Worm (Caenorhabditis elegans) whole organism, late embryonic: Measurements from ENCODE around the gene C02F4.4.

Source experiments
- C08G9.2 ChIP-seq: sonication (generic microtip); optimal IDR thresholded peaks from 2 replicates; lab custom pipeline; 2016; ENCODE audit warnings: mild to moderate bottlenecking, missing genetic modification characterization, moderate library complexity, missing compliant biosample characterization
- C38D4.7 ChIP-seq: fragments of 200-800 bp; sonication (Bioruptor generic); optimal IDR thresholded peaks from 2 replicates; lab custom pipeline; 2018; ENCODE audit warnings: mild to moderate bottlenecking, missing genetic modification characterization, moderate library complexity, missing compliant biosample characterization
- F13H6.1 ChIP-seq: sonication (generic microtip); optimal IDR thresholded peaks from 2 replicates; lab custom pipeline; 2016; ENCODE audit warnings: missing genetic modification characterization, missing compliant biosample characterization
- K02D7.2 ChIP-seq: sonication (generic microtip); optimal IDR thresholded peaks from 2 replicates; lab custom pipeline; 2017; ENCODE audit warnings: mild to moderate bottlenecking, missing genetic modification characterization, missing compliant biosample characterization
- Y22D7AL.16 ChIP-seq: sonication (generic microtip); optimal IDR thresholded peaks from 2 replicates; lab custom pipeline; 2016; ENCODE audit warnings: missing genetic modification characterization, missing compliant biosample characterization
- ahr-1 ChIP-seq: sonication (generic microtip); optimal IDR thresholded peaks from 2 replicates; lab custom pipeline; 2016; ENCODE audit warnings: missing genetic modification characterization, missing compliant biosample characterization
- ceh-14 ChIP-seq: sonication (generic microtip); optimal IDR thresholded peaks from 2 replicates; lab custom pipeline; 2016; ENCODE audit warnings: missing genotype, missing genetic modification characterization, missing compliant biosample characterization
- ceh-18 ChIP-seq: sonication (generic microtip); optimal IDR thresholded peaks from 2 replicates; lab custom pipeline; 2016; ENCODE audit warnings: missing genetic modification characterization, missing compliant biosample characterization
- ceh-19 ChIP-seq: fragments of 200-800 bp; sonication (Bioruptor generic); optimal IDR thresholded peaks from 2 replicates; lab custom pipeline; 2018; ENCODE audit warnings: mild to moderate bottlenecking, missing genetic modification characterization, missing compliant biosample characterization
- ceh-2 ChIP-seq: sonication (generic microtip); optimal IDR thresholded peaks from 2 replicates; lab custom pipeline; 2016; ENCODE audit warnings: missing genotype, missing genetic modification characterization, missing compliant biosample characterization
- ceh-22 ChIP-seq: sonication (generic microtip); optimal IDR thresholded peaks from 2 replicates; lab custom pipeline; 2017; ENCODE audit warnings: missing biosample characterization, missing genetic modification characterization
- ceh-24 ChIP-seq: sonication (generic microtip); optimal IDR thresholded peaks from 2 replicates; lab custom pipeline; 2016; ENCODE audit warnings: mild to moderate bottlenecking, missing genetic modification characterization, missing compliant biosample characterization
- ceh-31 ChIP-seq: sonication (generic microtip); optimal IDR thresholded peaks from 2 replicates; lab custom pipeline; 2016; ENCODE audit warnings: missing genetic modification characterization, missing compliant biosample characterization
- ceh-34 ChIP-seq: sonication (generic microtip); optimal IDR thresholded peaks from 2 replicates; lab custom pipeline; 2016; ENCODE audit warnings: mild to moderate bottlenecking, missing genetic modification characterization, missing compliant biosample characterization
- dve-1 ChIP-seq: sonication (generic microtip); optimal IDR thresholded peaks from 2 replicates; lab custom pipeline; 2017; ENCODE audit warnings: antibody characterized with exemption, mild to moderate bottlenecking, missing genetic modification characterization, missing compliant biosample characterization
- elt-2 ChIP-seq: sonication (generic microtip); optimal IDR thresholded peaks from 2 replicates; lab custom pipeline; 2016; ENCODE audit warnings: missing genetic modification reagents, missing genetic modification characterization, missing compliant biosample characterization
- elt-4 ChIP-seq: sonication (generic microtip); optimal IDR thresholded peaks from 2 replicates; lab custom pipeline; 2016; ENCODE audit warnings: missing genetic modification characterization, missing compliant biosample characterization
- eyg-1 ChIP-seq: sonication (generic microtip); optimal IDR thresholded peaks from 2 replicates; lab custom pipeline; 2016; ENCODE audit warnings: missing genotype, missing genetic modification characterization, missing compliant biosample characterization
- fax-1 ChIP-seq: sonication (generic microtip); optimal IDR thresholded peaks from 2 replicates; lab custom pipeline; 2016; ENCODE audit warnings: missing genotype, missing genetic modification characterization, missing compliant biosample characterization
- fkh-10 ChIP-seq: fragments of 150-350 bp; optimal IDR thresholded peaks from 2 replicates; lab custom pipeline; 2014; ENCODE audit warnings: missing biosample characterization, missing genetic modification reagents, missing genetic modification characterization
- fkh-6 ChIP-seq: sonication (generic microtip); optimal IDR thresholded peaks from 2 replicates; lab custom pipeline; 2016; ENCODE audit warnings: missing genetic modification characterization, missing compliant biosample characterization
- gmeb-2 ChIP-seq: sonication (generic microtip); optimal IDR thresholded peaks from 2 replicates; lab custom pipeline; 2016; ENCODE audit warnings: missing genetic modification characterization, inconsistent platforms, missing compliant biosample characterization
- hlh-13 ChIP-seq: fragments of 200-800 bp; sonication (Bioruptor generic); optimal IDR thresholded peaks from 2 replicates; lab custom pipeline; 2018; ENCODE audit warnings: mild to moderate bottlenecking, missing genetic modification characterization, missing compliant biosample characterization
- hlh-15 ChIP-seq: sonication (generic microtip); optimal IDR thresholded peaks from 2 replicates; lab custom pipeline; 2016; ENCODE audit warnings: missing genetic modification characterization, missing compliant biosample characterization
- hlh-30 ChIP-seq: sonication (generic microtip); optimal IDR thresholded peaks from 2 replicates; lab custom pipeline; 2017; ENCODE audit warnings: antibody characterized with exemption, missing genetic modification characterization, missing compliant biosample characterization; ENCODE audit not compliant: insufficient read depth
- madf-2 ChIP-seq: sonication (generic microtip); optimal IDR thresholded peaks from 2 replicates; lab custom pipeline; 2017; ENCODE audit warnings: missing genetic modification characterization, missing compliant biosample characterization
- mec-3 ChIP-seq: sonication (generic microtip); optimal IDR thresholded peaks from 2 replicates; lab custom pipeline; 2016; ENCODE audit warnings: borderline replicate concordance, missing genetic modification characterization, missing compliant biosample characterization
- nfya-1 ChIP-seq: sonication (generic microtip); optimal IDR thresholded peaks from 2 replicates; lab custom pipeline; 2017; ENCODE audit warnings: missing genetic modification characterization, mild to moderate bottlenecking, missing compliant biosample characterization, antibody characterized with exemption, moderate library complexity
- nhr-11 ChIP-seq: fragments of 150-350 bp; optimal IDR thresholded peaks from 2 replicates; lab custom pipeline; 2014; ENCODE audit warnings: missing biosample characterization, missing genetic modification characterization
- npax-4 ChIP-seq: sonication (generic microtip); optimal IDR thresholded peaks from 2 replicates; lab custom pipeline; 2016; ENCODE audit warnings: missing genetic modification characterization, missing compliant biosample characterization
- odd-2 ChIP-seq: sonication (generic microtip); optimal IDR thresholded peaks from 2 replicates; lab custom pipeline; 2017; ENCODE audit warnings: antibody characterized with exemption, mild to moderate bottlenecking, missing genetic modification characterization, missing compliant biosample characterization
- pat-9 ChIP-seq: fragments of 200-800 bp; sonication (Bioruptor generic); optimal IDR thresholded peaks from 2 replicates; lab custom pipeline; 2018; ENCODE audit warnings: mild to moderate bottlenecking, missing genetic modification characterization, moderate library complexity, missing compliant biosample characterization
- pqm-1 ChIP-seq: sonication (generic microtip); optimal IDR thresholded peaks from 2 replicates; lab custom pipeline; 2016; ENCODE audit warnings: missing genetic modification characterization, missing compliant biosample characterization
- sdc-2 ChIP-seq: sonication (generic microtip); optimal IDR thresholded peaks from 2 replicates; lab custom pipeline; 2016; ENCODE audit warnings: missing genotype, missing genetic modification characterization, missing compliant biosample characterization
- sox-2 ChIP-seq: fragments of 200-800 bp; sonication (Bioruptor generic); IDR thresholded peaks from 2 replicates; pipeline ENCODE4 v1.3.6; 2022; ENCODE audit warnings: missing genetic modification reagents, missing genetic modification characterization, missing compliant biosample characterization
- syd-9 ChIP-seq: sonication (generic microtip); optimal IDR thresholded peaks from 2 replicates; lab custom pipeline; 2016; ENCODE audit warnings: mild to moderate bottlenecking, missing genetic modification characterization, moderate library complexity, missing compliant biosample characterization
- tbx-2 ChIP-seq: sonication (generic microtip); optimal IDR thresholded peaks from 2 replicates; lab custom pipeline; 2016; ENCODE audit warnings: missing genetic modification characterization, missing compliant biosample characterization
- unc-42 ChIP-seq: sonication (generic microtip); optimal IDR thresholded peaks from 2 replicates; lab custom pipeline; 2016; ENCODE audit warnings: missing genotype, missing genetic modification characterization, missing compliant biosample characterization
- unc-55 ChIP-seq: sonication (generic microtip); optimal IDR thresholded peaks from 2 replicates; lab custom pipeline; 2017; ENCODE audit warnings: missing biosample characterization, missing genetic modification reagents, missing genetic modification characterization
- ztf-16 ChIP-seq: sonication (generic microtip); optimal IDR thresholded peaks from 2 replicates; lab custom pipeline; 2017; ENCODE audit warnings: missing genetic modification characterization, missing compliant biosample characterization

C02F4.4 gene

DNA sequence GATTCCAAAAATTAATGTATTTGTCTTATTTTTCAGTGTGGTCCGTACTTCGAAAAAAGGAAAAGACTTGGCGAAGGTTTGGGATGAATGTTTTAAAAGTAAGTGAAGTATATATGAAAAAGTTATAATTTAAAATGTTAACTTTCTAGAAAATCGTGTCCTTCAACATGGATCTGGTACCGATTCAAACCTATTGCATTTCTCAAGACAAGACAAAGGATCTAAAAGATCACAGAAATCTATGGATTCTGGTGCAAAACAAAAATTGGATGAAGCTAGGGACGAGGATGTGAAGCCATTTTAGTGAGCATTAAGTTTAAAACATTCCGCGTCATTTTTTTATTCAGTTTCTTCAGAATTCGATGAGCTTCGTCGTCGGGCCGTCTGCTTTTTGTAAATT lies 39.9 kb upstream of the C02F4.4 start, which contains the start of gene zim-2:
zim-2 (plus strand) TSS at position 301 of the 400 bp plus-strand sequence.
- TF ChIP-seq ahr-1 (tag; lab: Kevin White, UChicago) (no peak), ztf-16 (tag; lab: Kevin White, UChicago) (no peak), ceh-2 (tag; lab: Kevin White, UChicago) (no peak), mec-3 (tag; lab: Kevin White, UChicago) (no peak), C08G9.2 (no peak), eyg-1 (tag; lab: Kevin White, UChicago) (no peak), nhr-11 (tag; lab: Kevin White, UChicago) (no peak), madf-2 (tag; lab: Kevin White, UChicago) (no peak), nfya-1 (no peak), ceh-31 (no peak), pat-9 (no peak), fkh-10 (GFP tag; lab: Kevin White, UChicago) (no peak), hlh-30 (tag; lab: Kevin White, UChicago) (no peak)
- TF ChIP-seq, all 69 proteins: peak for 0

DNA sequence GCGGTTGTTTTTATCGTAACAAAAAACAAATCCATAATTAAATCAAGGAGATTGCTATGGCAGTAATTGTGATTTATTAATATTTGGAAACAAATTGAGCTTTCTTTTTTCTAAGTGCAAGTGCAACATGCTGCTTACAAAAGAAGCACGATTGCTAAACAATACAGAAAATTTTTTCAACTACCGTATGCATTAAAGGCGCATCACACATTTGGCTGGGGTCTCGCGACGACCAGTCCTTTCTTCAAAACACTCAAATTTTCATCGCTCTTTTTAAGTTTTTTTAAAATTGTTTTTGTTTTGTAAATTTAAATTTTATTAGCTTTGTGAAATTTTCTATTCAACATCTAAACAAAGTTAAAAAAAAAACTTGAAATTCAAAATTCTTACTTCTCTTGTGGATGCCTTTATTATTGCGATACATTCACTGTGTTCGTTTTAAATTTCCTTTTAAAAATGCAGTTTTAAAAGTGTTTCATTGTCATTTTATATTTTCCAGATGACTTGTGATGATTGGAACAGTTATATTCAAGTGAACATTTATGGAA lies 31.6 kb upstream of the C02F4.4 start, which contains the start of gene zim-1:
zim-1 (plus strand) TSS at position 498 of the 548 bp plus-strand sequence.
- TF ChIP-seq ceh-34, result no peak
- TF ChIP-seq hlh-15, result no peak

- TF ChIP-seq ceh-24 (no peak), sdc-2 (no peak), unc-42 (tag; lab: Kevin White, UChicago) (no peak), elt-4 (no peak), mec-3 (tag; lab: Kevin White, UChicago) (no peak), C38D4.7 (no peak), tbx-2 (tag; lab: Kevin White, UChicago) (no peak), ceh-14 (tag; lab: Kevin White, UChicago) (no peak), hlh-13 (GFP tag; lab: Kevin White, UChicago) (no peak), eyg-1 (tag; lab: Kevin White, UChicago) (no peak), nhr-11 (tag; lab: Kevin White, UChicago) (no peak), nfya-1 (no peak), C08G9.2 (no peak), fkh-10 (GFP tag; lab: Kevin White, UChicago) (no peak), odd-2 (no peak), npax-4 (tag; lab: Kevin White, UChicago) (no peak)
Measured at ce11 chrIV:10545038-10545437, 30.0 kb upstream of the C02F4.4 start, which contains the start of gene T07G12.5. Gene T07G12.5, minus strand, starts transcription at chrIV:10545138.

DNA sequence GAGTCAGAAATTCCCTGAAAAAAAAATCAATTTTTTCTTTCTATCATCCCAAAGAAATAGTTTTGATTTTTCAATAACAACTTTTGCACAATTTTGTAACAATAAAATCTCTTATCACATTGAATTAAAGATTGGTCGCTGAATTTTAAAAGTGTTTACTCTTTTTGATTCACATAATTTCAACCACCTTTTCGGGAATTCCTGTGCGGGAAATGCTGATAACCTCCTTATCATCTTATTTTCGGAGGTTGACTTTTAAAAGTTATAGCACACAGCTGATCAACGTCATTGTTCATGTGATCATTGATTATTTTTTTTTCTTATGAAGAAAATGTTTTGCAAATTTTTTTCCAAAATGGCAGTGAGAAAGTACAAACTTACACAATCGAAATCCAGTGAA lies 28.3 kb upstream of the C02F4.4 start:
- TF ChIP-seq K02D7.2 (no peak), gmeb-2 (tag; lab: Kevin White, UChicago) (no peak), ceh-22 (tag; lab: Kevin White, UChicago) (no peak), dve-1 (no peak), F13H6.1 (tag; lab: Kevin White, UChicago) (no peak), unc-55 (GFP tag; lab: Kevin White, UChicago) (no peak), sox-2 (GFP tag; lab: Robert Waterston, UW) (no peak), C38D4.7 (no peak)

ce11 chrIV:10542283-10542682 lies 27.3 kb upstream of the C02F4.4 start:
- TF ChIP-seq Y22D7AL.16 (tag; lab: Kevin White, UChicago) (no peak), ztf-16 (tag; lab: Kevin White, UChicago) (no peak), madf-2 (tag; lab: Kevin White, UChicago) (no peak), ceh-19 (no peak), pqm-1 (tag; lab: Kevin White, UChicago) (no peak), ceh-24 (no peak), fkh-10 (GFP tag; lab: Kevin White, UChicago) (no peak), syd-9 (tag; lab: Kevin White, UChicago) (no peak), hlh-13 (GFP tag; lab: Kevin White, UChicago) (no peak), ceh-18 (no peak), hlh-30 (tag; lab: Kevin White, UChicago) (no peak), nhr-11 (tag; lab: Kevin White, UChicago) (no peak), elt-2 (tag; lab: Kevin White, UChicago) (no peak), ahr-1 (tag; lab: Kevin White, UChicago) (no peak), fax-1 (tag; lab: Kevin White, UChicago) (no peak), K02D7.2 (no peak), tbx-2 (tag; lab: Kevin White, UChicago) (no peak), fkh-6 (tag; lab: Kevin White, UChicago) (no peak)
